Worm (Caenorhabditis elegans) whole organism, midembryonic: ENCODE measurements around the gene spp-9.

Experiments used
- T22C8.4 ChIP-seq: fragments of 200-800 bp; sonication (Bioruptor generic); IDR thresholded peaks from 2 replicates; pipeline ENCODE4 v1.3.6; 2022; ENCODE audit warnings: missing genetic modification characterization, missing compliant biosample characterization
- cog-1 ChIP-seq: sonication (generic microtip); optimal IDR thresholded peaks from 2 replicates; lab custom pipeline; 2016; ENCODE audit warnings: missing genetic modification characterization, missing compliant biosample characterization
- flt-1 ChIP-seq: fragments of 200-800 bp; sonication (Bioruptor generic); IDR thresholded peaks from 2 replicates; pipeline ENCODE4 v1.3.6; 2022; ENCODE audit warnings: missing genetic modification characterization, missing compliant biosample characterization
- klf-2 ChIP-seq: fragments of 200-800 bp; sonication (Bioruptor generic); conservative IDR thresholded peaks from 2 replicates; pipeline ENCODE4 v1.3.6; 2022; ENCODE audit warnings: missing genetic modification reagents, missing genetic modification characterization, missing compliant biosample characterization
- med-1 ChIP-seq: sonication (generic microtip); optimal IDR thresholded peaks from 2 replicates; lab custom pipeline; 2017; ENCODE audit warnings: missing genetic modification characterization, mild to moderate bottlenecking, missing compliant biosample characterization, antibody characterized with exemption, missing genetic modification reagents; ENCODE audit not compliant: insufficient read depth
- ref-1 ChIP-seq: fragments of 200-800 bp; sonication (Bioruptor generic); conservative IDR thresholded peaks from 2 replicates; pipeline ENCODE4 v1.3.6; 2022; ENCODE audit warnings: missing genetic modification reagents, missing genetic modification characterization, missing compliant biosample characterization
- tab-1 ChIP-seq: fragments of 200-800 bp; sonication (Bioruptor generic); IDR thresholded peaks from 2 replicates; pipeline ENCODE4 v1.3.6; 2022; ENCODE audit warnings: missing genetic modification characterization, missing compliant biosample characterization
- ztf-23 ChIP-seq: fragments of 200-800 bp; sonication (Bioruptor generic); IDR thresholded peaks from 2 replicates; pipeline ENCODE4 v1.3.6; 2022; ENCODE audit warnings: missing genetic modification reagents, missing genetic modification characterization, missing compliant biosample characterization
- ztf-29 ChIP-seq: fragments of 200-800 bp; sonication (Bioruptor generic); IDR thresholded peaks from 2 replicates; pipeline ENCODE4 v1.3.6; 2022; ENCODE audit warnings: missing genetic modification reagents, missing genetic modification characterization, missing compliant biosample characterization

DNA sequence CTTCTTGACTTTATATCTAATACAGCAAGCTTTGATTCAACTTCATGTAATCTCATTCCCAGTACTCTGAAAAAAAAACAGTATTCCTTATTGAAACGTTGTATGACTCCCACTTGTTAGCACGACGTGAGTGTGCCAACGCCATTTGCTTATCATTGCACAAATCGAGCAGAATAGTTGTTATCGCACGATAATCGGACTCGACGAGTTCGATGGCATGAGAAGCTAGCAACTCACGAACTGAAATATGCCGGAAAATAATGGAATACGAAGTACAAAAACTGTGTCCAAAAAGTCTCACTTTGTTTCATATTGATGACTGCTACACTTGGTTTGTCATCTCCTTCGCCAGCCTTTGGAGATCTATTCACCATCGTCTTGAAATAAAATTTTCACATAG is 22.0 kb downstream of the spp-9 start:
- TF ChIP-seq flt-1 (GFP tag; lab: Robert Waterston, UW) (no peak), ztf-29 (GFP tag; lab: Robert Waterston, UW) (no peak), tab-1 (GFP tag; lab: Robert Waterston, UW) (no peak), ref-1 (GFP tag; lab: Robert Waterston, UW) (no peak), ztf-23 (GFP tag; lab: Robert Waterston, UW) (no peak), cog-1 (tag; lab: Kevin White, UChicago) (no peak), klf-2 (GFP tag; lab: Robert Waterston, UW) (no peak), T22C8.4 (no peak), med-1 (GFP tag; lab: Kevin White, UChicago) (no peak)
